Fruit fly (Drosophila melanogaster): ENCODE data around the gene Ir67c.

Gene Ir67c

dm6 chr3L:10434005-10434404, at the start of gene Ir67c:
Gene Ir67c, minus strand, starts transcription at chr3L:10434105.
- TF ChIP-seq fkh (GFP tag; optimal IDR thresholded peaks at IDR 0.05) (no peak), Hr39 (GFP tag; optimal IDR thresholded peaks at IDR 0.05) (peak; percentile 5), CG32006 (GFP tag; optimal IDR thresholded peaks at IDR 0.05) (peak; percentile 12), CG3919 (GFP tag; optimal IDR thresholded peaks at IDR 0.05) (peak; percentile 16), Smox (GFP tag; optimal IDR thresholded peaks at IDR 0.05) (no peak)

DNA sequence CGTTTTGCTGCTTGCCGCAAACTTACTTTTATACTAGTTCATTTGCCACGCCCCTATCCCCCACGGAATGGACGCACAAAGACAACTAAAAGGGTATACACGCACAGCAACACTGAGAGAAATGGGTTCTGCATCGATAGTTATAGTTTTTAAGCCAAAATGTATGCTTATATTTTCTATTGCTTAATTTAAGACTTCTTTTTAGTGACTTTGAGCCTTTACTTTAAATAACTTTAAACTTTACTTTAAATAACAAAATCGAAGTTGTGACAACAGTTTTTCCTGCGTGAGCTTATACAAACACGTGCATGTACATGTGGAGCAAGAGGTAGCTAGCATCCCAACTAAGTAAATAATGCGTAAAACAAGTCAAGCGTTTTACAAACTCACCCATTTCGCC, 48.6 kb upstream of the Ir67c start:
- no peak for TF ChIP-seq CG15336 (GFP tag; IDR thresholded peaks at IDR 0.05)
- TF ChIP-seq lz (GFP tag; optimal IDR thresholded peaks at IDR 0.05), result no peak
- TF ChIP-seq eg (GFP tag; IDR thresholded peaks at IDR 0.05), result 0 out of 3 replicates have a peak, but pooled peaks have one; percentile 38
- peak; percentile 2 for TF ChIP-seq CG6276 (GFP tag; optimal IDR thresholded peaks at IDR 0.05)
- no peak for TF ChIP-seq fd59A (GFP tag; optimal IDR thresholded peaks at IDR 0.05)
- peak; percentile 19 for TF ChIP-seq CG32006 (GFP tag; optimal IDR thresholded peaks at IDR 0.05)

dm6 chr3L:10481112-10481511, 47.2 kb upstream of the Ir67c start, which contains the start of gene Rbfox1:
Gene Rbfox1, plus strand, starts transcription at chr3L:10481412.
- TF ChIP-seq fd85E (GFP tag; optimal IDR thresholded peaks at IDR 0.05) (no peak), CG15336 (GFP tag; IDR thresholded peaks at IDR 0.05) (no peak), lz (GFP tag; optimal IDR thresholded peaks at IDR 0.05) (no peak), achi (GFP tag; optimal IDR thresholded peaks at IDR 0.05) (no peak), CG11762 (GFP tag; optimal IDR thresholded peaks at IDR 0.05; ENCODE audit: insufficient read depth) (no peak), esn (GFP tag; optimal IDR thresholded peaks at IDR 0.05) (no peak), Met (GFP tag; optimal IDR thresholded peaks at IDR 0.05) (no peak), Eip78C (GFP tag) (no peak)

- no peak for TF ChIP-seq net (GFP tag; optimal IDR thresholded peaks at IDR 0.05)
- no peak for TF ChIP-seq Met (GFP tag; optimal IDR thresholded peaks at IDR 0.05)
- TF ChIP-seq Eip75B (GFP tag; optimal IDR thresholded peaks at IDR 0.05), result no peak
- no peak for TF ChIP-seq Hr4 (GFP tag; optimal IDR thresholded peaks at IDR 0.05)
- TF ChIP-seq Sox102F (GFP tag; optimal IDR thresholded peaks at IDR 0.05), result no peak
- no peak for TF ChIP-seq CG1621 (tag; optimal IDR thresholded peaks at IDR 0.05)
- no peak for TF ChIP-seq pdm3 (GFP tag; optimal IDR thresholded peaks at IDR 0.05)
- TF ChIP-seq vri (GFP tag; optimal IDR thresholded peaks at IDR 0.05), result no peak
- TF ChIP-seq CG31627 (GFP tag; optimal IDR thresholded peaks at IDR 0.05), result no peak
- no peak for TF ChIP-seq Sox14 (GFP tag; optimal IDR thresholded peaks at IDR 0.05)
- TF ChIP-seq CG32006 (GFP tag; optimal IDR thresholded peaks at IDR 0.05), result no peak
Observed at dm6 chr3L:10478214-10478613, 44.3 kb upstream of the Ir67c start, which contains the start of gene CG46430. Gene CG46430, plus strand, starts transcription at chr3L:10478514.

- TF ChIP-seq pdm3 (GFP tag; optimal IDR thresholded peaks at IDR 0.05) (no peak), Eip93F (GFP tag; optimal IDR thresholded peaks at IDR 0.05) (no peak), svp (GFP tag) (no peak), Eip75B (GFP tag; optimal IDR thresholded peaks at IDR 0.05) (no peak), CG3032 (tag; optimal IDR thresholded peaks at IDR 0.05) (no peak), CG9139 (GFP tag; optimal IDR thresholded peaks at IDR 0.05) (no peak), CG16779 (tag; optimal IDR thresholded peaks at IDR 0.05) (no peak), Sox15 (GFP tag; optimal IDR thresholded peaks at IDR 0.05) (no peak), dac (GFP tag; optimal IDR thresholded peaks at IDR 0.05) (no peak), CG11762 (GFP tag; optimal IDR thresholded peaks at IDR 0.05; ENCODE audit: insufficient read depth) (no peak), Smox (GFP tag; optimal IDR thresholded peaks at IDR 0.05) (no peak)
Observed at dm6 chr3L:10464887-10465286, 31.0 kb upstream of the Ir67c start, which contains the start of gene S-Lap3. Gene S-Lap3, plus strand, starts transcription at chr3L:10465187.

Data from whole organism, prepupa.